Worm (Caenorhabditis elegans) whole organism, early embryonic: ENCODE data around the gene F55G7.3.

Source experiments
- B0310.2 ChIP-seq: sonication (generic microtip); optimal IDR thresholded peaks from 2 replicates; lab custom pipeline; 2016; ENCODE audit warnings: mild to moderate bottlenecking, missing genetic modification characterization, missing compliant biosample characterization
- F13C5.2 ChIP-seq: sonication (generic microtip); optimal IDR thresholded peaks from 2 replicates; lab custom pipeline; 2017; ENCODE audit warnings: mild to moderate bottlenecking, missing genetic modification characterization, inconsistent platforms, missing compliant biosample characterization
- aly-1 ChIP-seq: sonication (generic microtip); optimal IDR thresholded peaks from 2 replicates; lab custom pipeline; 2016; ENCODE audit warnings: missing genetic modification characterization, missing compliant biosample characterization
- ama-1 ChIP-seq: fragments of 150-350 bp; optimal IDR thresholded peaks from 2 replicates; lab custom pipeline; 2014
- ceh-13 ChIP-seq: fragments of 200-800 bp; sonication (Bioruptor generic); optimal IDR thresholded peaks from 2 replicates; lab custom pipeline; 2018; ENCODE audit warnings: mild to moderate bottlenecking, missing genetic modification characterization, missing compliant biosample characterization
- ceh-36 ChIP-seq: sonication (generic microtip); optimal IDR thresholded peaks from 2 replicates; lab custom pipeline; 2016; ENCODE audit warnings: missing genetic modification characterization, inconsistent platforms, missing compliant biosample characterization
- ets-7 ChIP-seq: sonication (generic microtip); optimal IDR thresholded peaks from 2 replicates; lab custom pipeline; 2016; ENCODE audit warnings: missing genotype, missing genetic modification characterization, missing compliant biosample characterization
- flt-1 ChIP-seq: fragments of 200-800 bp; sonication (Bioruptor generic); IDR thresholded peaks from 2 replicates; pipeline ENCODE4 v1.3.6; 2022; ENCODE audit warnings: missing genetic modification characterization, missing compliant biosample characterization
- hmbx-1 ChIP-seq: sonication (generic microtip); optimal IDR thresholded peaks from 2 replicates; lab custom pipeline; 2016; ENCODE audit warnings: mild to moderate bottlenecking, missing genetic modification characterization, missing compliant biosample characterization
- hmg-4 ChIP-seq: fragments of 200-800 bp; sonication (Bioruptor generic); optimal IDR thresholded peaks from 2 replicates; lab custom pipeline; 2018; ENCODE audit warnings: mild to moderate bottlenecking, missing genetic modification characterization, missing compliant biosample characterization
- hnd-1 ChIP-seq: sonication (generic microtip); optimal IDR thresholded peaks from 2 replicates; lab custom pipeline; 2016; ENCODE audit warnings: missing genetic modification characterization, missing compliant biosample characterization
- pes-1 ChIP-seq: fragments of 200-800 bp; sonication (Bioruptor generic); IDR thresholded peaks from 2 replicates; pipeline ENCODE4 v1.3.6; 2022; ENCODE audit warnings: missing genetic modification reagents, missing genetic modification characterization, missing compliant biosample characterization
- scrt-1 ChIP-seq: fragments of 200-800 bp; sonication (Bioruptor generic); IDR thresholded peaks from 2 replicates; pipeline ENCODE4 v1.3.6; 2022; ENCODE audit warnings: missing genetic modification characterization, missing compliant biosample characterization
- sea-1 ChIP-seq: fragments of 200-800 bp; sonication (Bioruptor generic); conservative IDR thresholded peaks from 2 replicates; pipeline ENCODE4 v1.3.6; 2022; ENCODE audit warnings: missing genetic modification characterization, missing compliant biosample characterization
- tbx-11 ChIP-seq: fragments of 200-800 bp; sonication (Bioruptor generic); IDR thresholded peaks from 2 replicates; pipeline ENCODE4 v1.3.6; 2022; ENCODE audit warnings: missing genetic modification characterization, missing compliant biosample characterization
- tbx-37 ChIP-seq: fragments of 200-800 bp; sonication (Bioruptor generic); conservative IDR thresholded peaks from 2 replicates; pipeline ENCODE4 v1.3.6; 2022; ENCODE audit warnings: missing genetic modification reagents, missing genetic modification characterization, missing compliant biosample characterization
- tra-4 ChIP-seq: sonication (generic microtip); optimal IDR thresholded peaks from 2 replicates; lab custom pipeline; 2017; ENCODE audit warnings: missing genetic modification characterization, missing compliant biosample characterization

Gene F55G7.3

ce11 chrX:11941951-11942350 is at the start of gene F55G7.3:
Gene F55G7.3, minus strand, starts transcription at chrX:11942051.
- no peak for TF ChIP-seq ceh-13 (GFP tag; lab: Kevin White, UChicago)
- TF ChIP-seq sea-1 (GFP tag; lab: Robert Waterston, UW), result no peak
- TF ChIP-seq ceh-36 (tag; lab: Kevin White, UChicago), result no peak
- no peak for TF ChIP-seq hmbx-1 (tag; lab: Kevin White, UChicago)
- TF ChIP-seq flt-1 (GFP tag; lab: Robert Waterston, UW), result no peak
- TF ChIP-seq aly-1 (tag; lab: Kevin White, UChicago), result no peak
- TF ChIP-seq scrt-1, result no peak
- no peak for TF ChIP-seq tra-4 (tag; lab: Kevin White, UChicago)

ce11 chrX:11987900-11988364 is 46.1 kb upstream of the F55G7.3 start, which contains the start of gene C49F5.6:
Gene C49F5.6, plus strand, starts transcription at chrX:11988314.
- TF ChIP-seq hmg-4 (GFP tag; lab: Kevin White, UChicago), result no peak
- TF ChIP-seq pes-1 (GFP tag; lab: Robert Waterston, UW), result no peak
- no peak for TF ChIP-seq sea-1 (GFP tag; lab: Robert Waterston, UW)
- TF ChIP-seq scrt-1, result no peak
- no peak for TF ChIP-seq tbx-11 (GFP tag; lab: Robert Waterston, UW)
- no peak for TF ChIP-seq F13C5.2 (tag; lab: Kevin White, UChicago)
- no peak for TF ChIP-seq flt-1 (GFP tag; lab: Robert Waterston, UW)
- no peak for TF ChIP-seq ama-1 (lab: Kevin White, UChicago)
- no peak for TF ChIP-seq ceh-36 (tag; lab: Kevin White, UChicago)
- no peak for TF ChIP-seq ceh-13 (GFP tag; lab: Kevin White, UChicago)
- no peak for TF ChIP-seq B0310.2 (tag; lab: Kevin White, UChicago)
- TF ChIP-seq hnd-1 (tag; lab: Kevin White, UChicago), result no peak
- no peak for TF ChIP-seq ets-7
- TF ChIP-seq aly-1 (tag; lab: Kevin White, UChicago), result no peak
- TF ChIP-seq tra-4 (tag; lab: Kevin White, UChicago), result no peak
- TF ChIP-seq tbx-37 (GFP tag; lab: Robert Waterston, UW), result no peak
- no peak for TF ChIP-seq hmbx-1 (tag; lab: Kevin White, UChicago)

DNA sequence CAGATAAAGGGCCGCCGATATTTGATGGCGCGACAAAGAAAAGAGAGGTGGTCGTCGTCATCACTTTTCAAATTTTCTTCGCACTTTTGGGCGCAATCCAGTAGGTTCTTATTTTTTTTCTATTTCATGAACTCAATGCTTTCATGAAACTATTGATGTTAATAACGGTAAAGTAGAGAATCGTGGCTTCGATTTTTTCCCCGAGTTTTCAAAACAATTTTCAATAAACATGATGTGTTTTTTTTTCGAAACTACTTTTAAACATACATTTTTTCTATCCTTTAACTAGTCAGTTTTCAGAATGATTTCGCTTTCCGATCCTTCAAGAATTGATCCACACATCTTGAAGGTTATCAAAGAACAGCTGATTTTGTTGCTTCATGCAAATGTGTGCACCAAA is 44.0 kb upstream of the F55G7.3 start, which contains the start of gene C49F5.5:
Gene C49F5.5, plus strand, starts transcription at position 301 of the 400 bp plus-strand sequence.
- TF ChIP-seq ets-7, result no peak
- TF ChIP-seq flt-1 (GFP tag; lab: Robert Waterston, UW), result no peak
- TF ChIP-seq sea-1 (GFP tag; lab: Robert Waterston, UW), result no peak
- TF ChIP-seq tbx-11 (GFP tag; lab: Robert Waterston, UW), result no peak
- no peak for TF ChIP-seq pes-1 (GFP tag; lab: Robert Waterston, UW)
- TF ChIP-seq tbx-37 (GFP tag; lab: Robert Waterston, UW), result no peak
- TF ChIP-seq ceh-13 (GFP tag; lab: Kevin White, UChicago), result no peak
- no peak for TF ChIP-seq hmg-4 (GFP tag; lab: Kevin White, UChicago)
- TF ChIP-seq aly-1 (tag; lab: Kevin White, UChicago), result no peak

DNA sequence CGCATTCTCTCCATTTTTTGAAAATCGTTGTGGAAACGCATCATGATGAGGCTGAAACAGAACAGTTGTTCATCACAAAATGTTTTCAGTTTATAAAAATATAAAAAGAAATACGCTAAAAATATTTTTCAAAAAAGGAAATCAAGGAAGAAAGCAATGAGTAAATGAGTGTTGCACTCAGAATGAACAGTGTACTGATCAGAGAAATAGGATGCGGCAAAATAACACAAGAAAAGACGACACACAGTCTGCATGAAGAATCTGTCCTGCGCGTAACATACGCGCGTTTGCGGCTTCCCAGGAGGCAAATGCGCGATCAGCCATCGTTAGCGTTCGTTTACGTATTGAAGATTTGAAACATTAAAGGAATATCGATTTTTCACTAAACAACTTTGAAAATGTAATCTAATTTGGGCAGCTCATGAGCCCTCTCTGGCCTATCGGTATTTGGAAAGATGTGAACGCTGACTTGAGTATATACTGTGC is 41.8 kb upstream of the F55G7.3 start, which contains the start of gene C49F5.3:
Gene C49F5.3, minus strand, starts transcription at position 51 of the 486 bp plus-strand sequence.
- no peak for TF ChIP-seq pes-1 (GFP tag; lab: Robert Waterston, UW)
- TF ChIP-seq ceh-13 (GFP tag; lab: Kevin White, UChicago), result no peak
- TF ChIP-seq ama-1 (lab: Kevin White, UChicago), result no peak
- no peak for TF ChIP-seq flt-1 (GFP tag; lab: Robert Waterston, UW)
- TF ChIP-seq ceh-36 (tag; lab: Kevin White, UChicago), result no peak
- TF ChIP-seq F13C5.2 (tag; lab: Kevin White, UChicago), result no peak
- TF ChIP-seq tbx-37 (GFP tag; lab: Robert Waterston, UW), result no peak
- TF ChIP-seq hmbx-1 (tag; lab: Kevin White, UChicago), result no peak
- TF ChIP-seq sea-1 (GFP tag; lab: Robert Waterston, UW), result no peak
- no peak for TF ChIP-seq scrt-1
- no peak for TF ChIP-seq hmg-4 (GFP tag; lab: Kevin White, UChicago)
- TF ChIP-seq ets-7, result no peak
- TF ChIP-seq tbx-11 (GFP tag; lab: Robert Waterston, UW), result no peak
- TF ChIP-seq hnd-1 (tag; lab: Kevin White, UChicago), result no peak
- no peak for TF ChIP-seq B0310.2 (tag; lab: Kevin White, UChicago)
- no peak for TF ChIP-seq tra-4 (tag; lab: Kevin White, UChicago)
- TF ChIP-seq aly-1 (tag; lab: Kevin White, UChicago), result no peak

DNA sequence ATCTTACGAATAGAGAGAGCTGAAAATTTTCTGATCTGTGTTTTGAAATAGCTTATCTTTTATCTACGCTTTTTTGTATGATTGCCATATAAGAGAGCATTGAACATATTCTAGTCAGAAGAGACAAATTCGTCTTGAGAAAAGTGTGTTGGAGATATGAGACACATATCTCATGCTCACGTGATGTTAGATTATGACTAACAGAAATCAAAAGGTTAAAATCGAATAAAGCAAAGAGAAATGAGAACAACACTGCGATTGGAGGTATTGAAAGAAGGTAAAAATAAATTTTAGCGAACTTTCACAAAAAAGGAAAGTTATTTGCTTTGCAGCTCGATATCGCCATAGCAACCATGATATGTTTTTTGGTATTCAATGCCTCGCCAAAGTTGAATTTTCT is 40.2 kb upstream of the F55G7.3 start, which contains the start of gene nhr-167:
Gene nhr-167, minus strand, starts transcription at position 21 of the 400 bp plus-strand sequence.
- TF ChIP-seq ets-7 (no peak), ceh-13 (GFP tag; lab: Kevin White, UChicago) (no peak), hmbx-1 (tag; lab: Kevin White, UChicago) (no peak), B0310.2 (tag; lab: Kevin White, UChicago) (no peak), hnd-1 (tag; lab: Kevin White, UChicago) (no peak), tbx-37 (GFP tag; lab: Robert Waterston, UW) (no peak), ama-1 (lab: Kevin White, UChicago) (no peak), hmg-4 (GFP tag; lab: Kevin White, UChicago) (no peak), ceh-36 (tag; lab: Kevin White, UChicago) (no peak), pes-1 (GFP tag; lab: Robert Waterston, UW) (no peak), tbx-11 (GFP tag; lab: Robert Waterston, UW) (no peak), flt-1 (GFP tag; lab: Robert Waterston, UW) (no peak), scrt-1 (no peak), aly-1 (tag; lab: Kevin White, UChicago) (no peak), sea-1 (GFP tag; lab: Robert Waterston, UW) (no peak), F13C5.2 (tag; lab: Kevin White, UChicago) (no peak), tra-4 (tag; lab: Kevin White, UChicago) (no peak)

DNA sequence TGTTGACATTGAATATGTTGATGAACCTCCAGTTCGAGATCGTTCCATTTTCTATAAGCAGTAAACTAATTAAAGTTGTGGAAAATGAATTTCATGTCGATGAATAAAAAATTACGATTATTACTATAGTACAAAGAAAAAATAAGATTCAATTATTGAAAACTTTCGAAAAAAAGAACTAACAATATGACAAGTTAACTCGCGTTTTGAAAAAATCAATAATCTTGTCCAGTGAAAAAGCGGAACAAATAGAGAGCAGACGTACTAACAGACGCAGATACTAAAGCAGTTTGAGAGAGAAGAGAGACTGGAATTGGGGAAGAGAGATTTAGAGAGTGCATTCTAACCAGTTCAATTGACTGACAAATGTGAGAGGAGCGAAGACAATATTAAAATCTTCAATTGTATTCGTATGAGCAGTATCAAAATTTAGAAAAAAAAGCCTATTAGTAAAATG is 32.8 kb upstream of the F55G7.3 start, which contains the start of gene set-6:
Gene set-6, minus strand, starts transcription at position 51 of the 457 bp plus-strand sequence.
- TF ChIP-seq hmbx-1 (tag; lab: Kevin White, UChicago) (no peak), F13C5.2 (tag; lab: Kevin White, UChicago) (no peak), ama-1 (lab: Kevin White, UChicago) (no peak), flt-1 (GFP tag; lab: Robert Waterston, UW) (no peak), ceh-36 (tag; lab: Kevin White, UChicago) (no peak), ceh-13 (GFP tag; lab: Kevin White, UChicago) (no peak), aly-1 (tag; lab: Kevin White, UChicago) (no peak), tbx-11 (GFP tag; lab: Robert Waterston, UW) (no peak), B0310.2 (tag; lab: Kevin White, UChicago) (no peak), ets-7 (no peak), hmg-4 (GFP tag; lab: Kevin White, UChicago) (no peak), scrt-1 (no peak), tbx-37 (GFP tag; lab: Robert Waterston, UW) (no peak), pes-1 (GFP tag; lab: Robert Waterston, UW) (no peak), tra-4 (tag; lab: Kevin White, UChicago) (no peak)
